Worm (Caenorhabditis elegans): Measurements from ENCODE around the gene R06B10.7.

Gene R06B10.7

DNA sequence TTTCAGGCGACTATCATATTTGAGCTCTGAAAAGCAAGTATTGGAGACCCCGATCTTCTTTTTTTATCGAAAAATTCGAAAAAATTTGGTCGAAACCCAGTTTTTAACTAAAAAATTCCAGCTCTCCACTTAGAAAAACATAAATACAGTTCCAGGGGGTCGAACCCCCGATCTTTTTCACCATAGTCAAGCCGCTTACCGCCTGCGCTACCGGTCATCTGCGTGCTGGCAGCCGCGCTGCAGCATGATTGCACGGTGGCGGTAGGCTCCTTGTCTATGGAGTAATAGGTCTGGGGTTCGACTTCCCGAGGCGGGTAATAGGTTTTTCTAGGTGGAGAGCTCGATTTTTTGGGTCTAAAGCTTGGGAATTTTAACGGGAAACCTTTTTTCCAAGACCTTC, 8.6 kb upstream of the R06B10.7 start, which contains the start of gene clc-24:
Gene clc-24, plus strand, starts transcription at position 263 of the 400 bp plus-strand sequence.
- no peak for TF ChIP-seq klf-2 (GFP tag; conservative IDR thresholded peaks at IDR 0.05)
- no peak for TF ChIP-seq ref-1 (GFP tag; conservative IDR thresholded peaks at IDR 0.05)
- TF ChIP-seq T22C8.4 (GFP tag; IDR thresholded peaks at IDR 0.05) = no peak
- no peak for TF ChIP-seq ztf-29 (GFP tag; IDR thresholded peaks at IDR 0.05)
- no peak for TF ChIP-seq ztf-23 (GFP tag; IDR thresholded peaks at IDR 0.05)
- TF ChIP-seq med-1 (GFP tag; optimal IDR thresholded peaks at IDR 0.05; ENCODE audit: insufficient read depth) = no peak
- TF ChIP-seq cog-1 (tag; optimal IDR thresholded peaks at IDR 0.05) = no peak
- no peak for TF ChIP-seq tab-1 (GFP tag; IDR thresholded peaks at IDR 0.05)
- no peak for TF ChIP-seq flt-1 (GFP tag; IDR thresholded peaks at IDR 0.05)

DNA sequence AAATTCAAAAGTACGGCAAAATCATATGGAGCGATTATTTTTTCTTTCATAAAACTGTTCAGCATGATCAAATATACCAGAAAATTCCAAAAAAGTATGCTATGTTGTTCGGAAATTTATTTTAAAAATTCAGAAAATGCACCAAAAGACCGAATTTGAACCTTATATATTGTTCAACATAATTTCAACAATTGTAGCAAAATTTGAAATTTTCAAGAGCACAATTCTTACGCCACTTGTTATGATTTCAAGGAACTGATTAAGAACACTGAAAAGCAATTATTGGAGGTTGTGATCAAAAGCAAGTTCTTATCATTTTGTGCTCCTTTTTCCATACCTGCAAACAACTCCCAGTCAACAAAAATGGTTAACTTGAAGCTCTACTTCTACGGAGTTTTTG, 6.9 kb upstream of the R06B10.7 start, which contains the start of gene clc-27:
Gene clc-27, plus strand, starts transcription at position 301 of the 400 bp plus-strand sequence.
- no peak for TF ChIP-seq klf-2 (GFP tag; conservative IDR thresholded peaks at IDR 0.05)
- TF ChIP-seq med-1 (GFP tag; optimal IDR thresholded peaks at IDR 0.05; ENCODE audit: insufficient read depth) = no peak
- TF ChIP-seq ztf-29 (GFP tag; IDR thresholded peaks at IDR 0.05) = no peak
- no peak for TF ChIP-seq flt-1 (GFP tag; IDR thresholded peaks at IDR 0.05)
- no peak for TF ChIP-seq cog-1 (tag; optimal IDR thresholded peaks at IDR 0.05)

DNA sequence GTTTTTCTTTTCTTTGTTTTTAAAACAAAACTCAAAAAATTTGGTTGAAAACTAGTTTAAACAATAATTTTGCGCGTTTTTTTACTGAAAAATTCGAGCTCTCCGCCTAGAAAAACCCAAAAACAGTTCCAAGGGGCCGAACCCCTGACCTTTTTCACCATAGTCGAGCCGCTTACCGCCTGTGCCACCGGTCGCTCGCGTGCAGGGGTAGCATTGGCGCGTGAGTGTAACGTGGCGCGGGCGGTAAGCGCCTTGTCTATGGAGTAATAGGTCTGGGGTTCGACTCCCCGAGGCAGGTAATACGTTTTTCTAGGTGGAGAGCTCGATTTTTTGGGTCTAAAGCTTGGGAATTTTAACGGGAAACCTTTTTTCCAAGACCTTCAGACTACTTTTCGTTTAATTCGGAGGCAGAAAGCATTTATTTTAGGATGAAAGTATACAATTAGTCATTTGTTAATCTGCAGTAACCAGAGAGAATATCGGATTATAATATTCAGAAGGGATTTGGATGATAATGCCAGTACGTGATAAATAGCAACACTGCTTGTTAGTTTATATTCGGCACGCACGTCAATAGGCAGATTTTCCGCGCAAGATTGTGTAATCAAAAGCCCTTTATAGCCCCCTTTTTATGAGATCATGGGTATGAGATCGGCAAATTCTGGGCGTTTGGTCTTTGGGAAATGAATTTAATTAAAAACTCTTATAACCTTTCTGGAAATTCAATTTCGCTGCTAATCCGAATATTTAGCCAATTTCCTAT, 6.1 kb upstream of the R06B10.7 start:
- no peak for TF ChIP-seq flt-1 (GFP tag; IDR thresholded peaks at IDR 0.05)
- TF ChIP-seq T22C8.4 (GFP tag; IDR thresholded peaks at IDR 0.05) = no peak
- no peak for TF ChIP-seq ztf-29 (GFP tag; IDR thresholded peaks at IDR 0.05)
- no peak for TF ChIP-seq med-1 (GFP tag; optimal IDR thresholded peaks at IDR 0.05; ENCODE audit: insufficient read depth)
- no peak for TF ChIP-seq cog-1 (tag; optimal IDR thresholded peaks at IDR 0.05)
- no peak for TF ChIP-seq ztf-23 (GFP tag; IDR thresholded peaks at IDR 0.05)
- TF ChIP-seq ref-1 (GFP tag; conservative IDR thresholded peaks at IDR 0.05) = no peak

DNA sequence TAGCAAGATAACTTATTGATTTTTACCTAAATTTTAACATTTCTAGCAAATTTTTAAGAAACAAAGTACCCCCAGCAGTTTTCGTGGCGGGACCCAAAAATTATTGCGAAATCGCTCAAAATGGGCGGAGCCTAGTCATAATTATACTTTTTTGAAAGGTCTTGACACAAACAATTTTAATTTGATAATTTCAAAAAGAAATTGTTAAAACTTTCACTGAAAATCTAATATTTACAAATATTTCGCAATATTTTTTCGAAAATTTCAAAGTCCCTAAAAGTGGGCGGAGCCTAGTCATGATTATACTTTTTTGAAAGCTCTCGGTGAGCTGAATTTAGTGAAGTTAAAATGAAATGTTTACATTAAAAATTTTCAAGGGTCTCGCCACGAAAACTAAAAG, 3.3 kb upstream of the R06B10.7 start:
- TF ChIP-seq ref-1 (GFP tag; conservative IDR thresholded peaks at IDR 0.05) = no peak
- no peak for TF ChIP-seq ztf-23 (GFP tag; IDR thresholded peaks at IDR 0.05)
- no peak for TF ChIP-seq klf-2 (GFP tag; conservative IDR thresholded peaks at IDR 0.05)
- no peak for TF ChIP-seq ztf-29 (GFP tag; IDR thresholded peaks at IDR 0.05)
- no peak for TF ChIP-seq med-1 (GFP tag; optimal IDR thresholded peaks at IDR 0.05; ENCODE audit: insufficient read depth)
- no peak for TF ChIP-seq flt-1 (GFP tag; IDR thresholded peaks at IDR 0.05)
- TF ChIP-seq cog-1 (tag; optimal IDR thresholded peaks at IDR 0.05) = no peak
- TF ChIP-seq tab-1 (GFP tag; IDR thresholded peaks at IDR 0.05) = no peak

DNA sequence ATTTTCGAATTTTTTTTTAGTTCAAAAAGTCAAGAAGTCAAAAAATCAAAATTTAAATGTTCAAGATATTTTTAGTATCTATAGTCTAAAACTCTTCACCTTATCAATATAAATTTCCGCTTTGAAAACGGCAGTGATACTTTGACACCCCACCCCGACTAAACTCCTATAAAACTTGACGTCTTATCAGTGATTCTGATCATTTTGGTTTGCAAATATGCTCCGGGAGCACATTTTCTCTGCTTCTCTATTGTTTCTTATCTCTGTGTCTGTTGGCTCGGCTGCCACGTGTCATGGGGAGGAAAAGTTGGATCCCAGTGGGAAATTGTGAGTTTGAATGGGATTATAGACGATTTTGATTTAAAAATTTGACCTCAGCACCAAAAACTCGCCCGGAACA, 1.3 kb upstream of the R06B10.7 start, which contains the start of gene clec-150:
Gene clec-150, plus strand, starts transcription at position 198 of the 400 bp plus-strand sequence.
- TF ChIP-seq klf-2 (GFP tag; conservative IDR thresholded peaks at IDR 0.05) = no peak
- no peak for TF ChIP-seq T22C8.4 (GFP tag; IDR thresholded peaks at IDR 0.05)
- no peak for TF ChIP-seq med-1 (GFP tag; optimal IDR thresholded peaks at IDR 0.05; ENCODE audit: insufficient read depth)
- TF ChIP-seq flt-1 (GFP tag; IDR thresholded peaks at IDR 0.05) = no peak
- no peak for TF ChIP-seq cog-1 (tag; optimal IDR thresholded peaks at IDR 0.05)
- TF ChIP-seq tab-1 (GFP tag; IDR thresholded peaks at IDR 0.05) = no peak
- TF ChIP-seq ref-1 (GFP tag; conservative IDR thresholded peaks at IDR 0.05) = no peak

DNA sequence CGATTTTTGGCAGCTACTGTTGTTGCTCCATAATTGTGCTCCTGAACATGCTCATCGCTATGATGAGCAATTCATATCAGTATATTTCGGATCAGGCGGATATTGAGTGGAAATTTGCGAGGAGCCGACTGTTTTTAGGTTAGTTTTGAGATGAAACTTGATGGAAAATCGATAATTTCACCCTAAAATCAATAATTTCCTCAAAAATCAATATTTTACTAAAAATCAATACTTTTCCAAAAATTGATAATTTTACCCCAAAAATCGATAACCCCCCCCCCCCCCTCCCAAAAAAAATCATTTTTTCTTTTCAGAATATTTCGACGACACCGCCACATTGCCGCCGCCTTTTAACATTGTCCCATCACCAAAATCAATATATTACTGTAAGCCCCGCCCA, 2.3 kb downstream of the R06B10.7 start:
- TF ChIP-seq klf-2 (GFP tag; conservative IDR thresholded peaks at IDR 0.05) (no peak), ztf-23 (GFP tag; IDR thresholded peaks at IDR 0.05) (no peak), tab-1 (GFP tag; IDR thresholded peaks at IDR 0.05) (no peak), T22C8.4 (GFP tag; IDR thresholded peaks at IDR 0.05) (peak; percentile 60), med-1 (GFP tag; optimal IDR thresholded peaks at IDR 0.05; ENCODE audit: insufficient read depth) (no peak)

DNA sequence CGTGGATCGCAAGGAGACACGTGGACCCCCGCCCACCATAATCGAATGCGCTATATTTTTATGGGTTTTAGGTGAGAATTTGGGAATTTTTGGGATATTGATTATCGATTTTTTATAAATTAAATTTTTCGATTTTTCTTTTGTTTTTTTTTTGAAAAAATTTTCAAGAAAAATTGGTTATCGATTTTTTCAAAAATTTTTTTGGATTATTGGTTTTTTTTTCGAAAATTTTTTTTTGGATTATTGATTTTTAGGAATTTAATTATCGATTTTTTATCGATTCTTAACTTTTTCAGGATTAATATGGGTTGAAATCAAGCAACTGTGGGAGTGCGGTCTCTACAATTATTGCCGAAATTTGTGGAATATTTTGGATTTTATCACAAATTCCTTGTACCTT, 4.6 kb downstream of the R06B10.7 start:
- TF ChIP-seq ref-1 (GFP tag; conservative IDR thresholded peaks at IDR 0.05) (no peak), T22C8.4 (GFP tag; IDR thresholded peaks at IDR 0.05) (peak; percentile 75)

DNA sequence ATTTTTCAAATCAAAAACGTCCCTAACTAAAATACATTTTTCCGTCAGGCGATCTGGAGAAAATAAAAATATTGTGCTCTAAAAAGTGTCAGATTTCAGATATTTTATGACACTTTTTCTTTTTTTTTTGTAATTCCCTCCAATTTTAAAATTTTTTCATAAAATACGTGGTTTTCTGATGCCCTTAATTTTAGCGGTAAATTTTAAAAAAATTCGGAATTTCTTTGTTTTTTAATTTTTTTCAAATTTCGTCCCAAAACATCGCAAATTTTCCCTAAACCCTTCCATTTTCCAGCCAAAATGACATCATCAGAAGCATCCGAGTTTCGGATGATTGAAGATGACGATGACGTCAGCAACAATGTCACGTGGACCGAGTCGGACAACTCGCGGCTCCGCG, 9.6 kb downstream of the R06B10.7 start, which contains the start of gene trp-2:
Gene trp-2, plus strand, starts transcription at position 301 of the 400 bp plus-strand sequence.
- TF ChIP-seq ztf-23 (GFP tag; IDR thresholded peaks at IDR 0.05) (no peak), cog-1 (tag; optimal IDR thresholded peaks at IDR 0.05) (no peak), T22C8.4 (GFP tag; IDR thresholded peaks at IDR 0.05) (no peak), flt-1 (GFP tag; IDR thresholded peaks at IDR 0.05) (no peak), klf-2 (GFP tag; conservative IDR thresholded peaks at IDR 0.05) (no peak), med-1 (GFP tag; optimal IDR thresholded peaks at IDR 0.05; ENCODE audit: insufficient read depth) (no peak), ztf-29 (GFP tag; IDR thresholded peaks at IDR 0.05) (no peak), tab-1 (GFP tag; IDR thresholded peaks at IDR 0.05) (no peak), ref-1 (GFP tag; conservative IDR thresholded peaks at IDR 0.05) (no peak)

DNA sequence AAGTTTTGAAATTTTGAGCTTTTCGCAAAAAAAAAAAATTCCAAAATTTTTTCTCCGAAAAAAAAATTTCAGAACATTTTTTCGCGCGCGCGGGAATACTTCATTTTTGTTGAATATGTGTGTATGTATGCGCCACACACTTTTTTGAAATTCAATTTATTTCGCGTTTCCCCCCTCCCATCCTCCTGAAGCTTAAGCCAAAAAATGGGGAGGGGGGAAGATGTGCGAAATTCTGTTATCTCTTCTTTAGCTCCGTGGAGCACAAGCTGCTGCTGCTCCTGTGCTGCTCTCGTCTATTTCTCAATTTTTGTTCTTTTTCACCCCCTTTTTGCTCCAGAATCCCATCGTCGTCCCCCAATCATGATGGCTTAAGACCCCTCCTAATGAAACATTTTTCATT, 11.6 kb downstream of the R06B10.7 start:
- TF ChIP-seq med-1 (GFP tag; optimal IDR thresholded peaks at IDR 0.05; ENCODE audit: insufficient read depth) (no peak), ref-1 (GFP tag; conservative IDR thresholded peaks at IDR 0.05) (no peak), flt-1 (GFP tag; IDR thresholded peaks at IDR 0.05) (no peak), ztf-29 (GFP tag; IDR thresholded peaks at IDR 0.05) (no peak), ztf-23 (GFP tag; IDR thresholded peaks at IDR 0.05) (no peak), cog-1 (tag; optimal IDR thresholded peaks at IDR 0.05) (no peak), tab-1 (GFP tag; IDR thresholded peaks at IDR 0.05) (no peak)

DNA sequence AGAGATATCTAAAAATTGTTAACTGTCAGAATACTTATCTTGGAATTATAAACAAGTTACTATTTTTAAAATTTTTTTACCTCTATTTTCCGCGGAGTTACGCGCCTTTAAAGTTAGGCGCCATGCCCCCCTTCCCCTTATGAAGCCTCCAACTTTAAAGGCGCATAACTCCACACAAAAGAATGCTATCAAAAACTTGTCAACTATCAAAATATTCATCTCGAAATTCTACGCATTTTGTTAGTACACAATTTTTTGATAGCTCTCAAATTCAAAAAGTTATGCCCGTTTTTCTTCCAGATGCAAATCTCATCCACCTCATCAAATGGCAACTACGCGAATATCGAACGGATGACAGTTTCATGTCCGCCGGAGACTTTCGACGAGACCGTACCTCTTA, 18.2 kb downstream of the R06B10.7 start, which contains the start of gene tbc-10:
Gene tbc-10, plus strand, starts transcription at position 301 of the 400 bp plus-strand sequence.
- TF ChIP-seq T22C8.4 (GFP tag; IDR thresholded peaks at IDR 0.05) (no peak), cog-1 (tag; optimal IDR thresholded peaks at IDR 0.05) (no peak), med-1 (GFP tag; optimal IDR thresholded peaks at IDR 0.05; ENCODE audit: insufficient read depth) (no peak), klf-2 (GFP tag; conservative IDR thresholded peaks at IDR 0.05) (no peak)
